Worm (Caenorhabditis elegans): ENCODE data around the gene hmgr-1.

hmgr-1 gene

DNA sequence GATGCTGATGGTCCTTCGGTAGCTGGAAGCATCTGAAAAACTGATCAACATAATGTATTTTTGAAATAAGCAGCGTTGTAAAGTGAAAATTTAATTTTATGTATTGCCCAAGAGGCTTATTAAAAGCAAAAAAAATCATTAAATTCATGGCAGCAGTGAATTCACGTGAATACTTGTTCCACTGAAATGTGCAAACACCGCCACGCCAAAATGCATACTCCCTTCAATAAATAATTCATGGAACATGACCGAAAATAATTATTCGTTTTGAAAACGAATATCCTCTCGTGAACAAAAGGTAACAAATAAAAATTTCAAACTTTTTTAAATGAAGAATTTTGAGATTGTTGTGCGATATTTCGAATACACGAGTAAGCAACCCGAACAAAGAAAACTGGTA lies 1.9 kb upstream of the hmgr-1 start, which contains the start of gene F08F8.10 (continued):
- TF ChIP-seq sptf-1 (tag; optimal IDR thresholded peaks at IDR 0.05), result no peak
- TF ChIP-seq egl-27 (tag; optimal IDR thresholded peaks at IDR 0.05), result no peak
- no peak for TF ChIP-seq C34B4.2 (tag; optimal IDR thresholded peaks at IDR 0.05)
- no peak for TF ChIP-seq snpc-4 (tag; optimal IDR thresholded peaks at IDR 0.05)
- no peak for TF ChIP-seq Y116A8C.19 (tag; optimal IDR thresholded peaks at IDR 0.05; ENCODE audit: borderline replicate concordance)
- no peak for TF ChIP-seq sox-4 (tag; optimal IDR thresholded peaks at IDR 0.05)
- no peak for TF ChIP-seq nhr-77 (tag; optimal IDR thresholded peaks at IDR 0.05)
- TF ChIP-seq nhr-85 (tag), result peak; percentile 56
- TF ChIP-seq efl-1 (optimal IDR thresholded peaks at IDR 0.05), result peak; percentile 52 to 64
- peak; percentile 63 to 96 for TF ChIP-seq efl-1 (GFP tag; optimal IDR thresholded peaks at IDR 0.05 in 1 of 2)
- no peak for TF ChIP-seq ceh-8 (GFP tag; optimal IDR thresholded peaks at IDR 0.05)
- peak; percentile 63 to 64 for TF ChIP-seq lsy-2 (tag; optimal IDR thresholded peaks at IDR 0.05)
- no peak for TF ChIP-seq elt-2 (tag; optimal IDR thresholded peaks at IDR 0.05)
- no peak for TF ChIP-seq hlh-4 (tag; optimal IDR thresholded peaks at IDR 0.05)
- no peak for TF ChIP-seq aha-1 (tag; optimal IDR thresholded peaks at IDR 0.05)
- TF ChIP-seq lin-15B (tag; optimal IDR thresholded peaks at IDR 0.05), result no peak
- TF ChIP-seq ces-1 (GFP tag; optimal IDR thresholded peaks at IDR 0.05), result no peak
- TF ChIP-seq tbx-2 (tag; optimal IDR thresholded peaks at IDR 0.05), result peak; percentile 9
- no peak for TF ChIP-seq unc-30 (tag; optimal IDR thresholded peaks at IDR 0.05)
- TF ChIP-seq tlp-1 (tag; optimal IDR thresholded peaks at IDR 0.05), result no peak
- no peak for TF ChIP-seq egl-13 (tag; optimal IDR thresholded peaks at IDR 0.05)
- TF ChIP-seq fkh-10 (GFP tag; optimal IDR thresholded peaks at IDR 0.05), result no peak
- TF ChIP-seq hlh-17 (GFP tag; optimal IDR thresholded peaks at IDR 0.05; ENCODE audit: borderline replicate concordance), result no peak
- TF ChIP-seq snu-23 (GFP tag; optimal IDR thresholded peaks at IDR 0.05), result peak; percentile 61
- no peak for TF ChIP-seq ceh-88 (GFP tag; IDR thresholded peaks at IDR 0.05)
- TF ChIP-seq fkh-4 (tag; optimal IDR thresholded peaks at IDR 0.05; ENCODE audit: borderline replicate concordance), result no peak
- no peak for TF ChIP-seq nhr-12 (tag; optimal IDR thresholded peaks at IDR 0.05)
- peak; percentile 51 for TF ChIP-seq nhr-20 (tag; optimal IDR thresholded peaks at IDR 0.05)
- TF ChIP-seq lir-3 (tag; optimal IDR thresholded peaks at IDR 0.05; ENCODE audit: poor library complexity), result no peak
- no peak for TF ChIP-seq hpl-2 (GFP tag; optimal IDR thresholded peaks at IDR 0.05)
- TF ChIP-seq ets-5 (GFP tag; IDR thresholded peaks at IDR 0.05), result no peak

ce11 chrIII:7358627-7359026 lies 671 bp upstream of the hmgr-1 start:
- TF ChIP-seq nhr-19 (GFP tag; conservative IDR thresholded peaks at IDR 0.05) (no peak), nhr-90 (tag; optimal IDR thresholded peaks at IDR 0.05; ENCODE audit: poor library complexity) (no peak), unc-130 (tag; optimal IDR thresholded peaks at IDR 0.05) (no peak), efl-1 (optimal IDR thresholded peaks at IDR 0.05) (no peak), efl-1 (GFP tag; optimal IDR thresholded peaks at IDR 0.05 in 1 of 2) (no peak), isw-1 (GFP tag; IDR thresholded peaks at IDR 0.05) (no peak), aly-2 (tag; optimal IDR thresholded peaks at IDR 0.05) (no peak), irx-1 (tag; optimal IDR thresholded peaks at IDR 0.05) (no peak), jun-1 (tag; optimal IDR thresholded peaks at IDR 0.05) (no peak), egl-27 (tag; optimal IDR thresholded peaks at IDR 0.05) (no peak), snu-23 (GFP tag; optimal IDR thresholded peaks at IDR 0.05) (peak; percentile 17), elt-3 (tag; optimal IDR thresholded peaks at IDR 0.05) (peak in 1 of 6 experiments; percentile 20), sox-4 (tag; optimal IDR thresholded peaks at IDR 0.05) (no peak), nhr-28 (tag; optimal IDR thresholded peaks at IDR 0.05) (no peak), ceh-8 (GFP tag; optimal IDR thresholded peaks at IDR 0.05) (no peak), egl-13 (tag; optimal IDR thresholded peaks at IDR 0.05) (no peak), lin-13 (GFP tag; optimal IDR thresholded peaks at IDR 0.05) (no peak), fkh-8 (tag; optimal IDR thresholded peaks at IDR 0.05) (no peak), fos-1 (tag; optimal IDR thresholded peaks at IDR 0.05) (no peak), mef-2 (tag; optimal IDR thresholded peaks at IDR 0.05) (no peak), nhr-20 (tag; optimal IDR thresholded peaks at IDR 0.05) (peak; percentile 58), nhr-85 (tag) (no peak), vab-15 (tag; optimal IDR thresholded peaks at IDR 0.05) (no peak), ceh-90 (tag; optimal IDR thresholded peaks at IDR 0.05) (no peak), nhr-237 (tag; optimal IDR thresholded peaks at IDR 0.05) (no peak), nhr-47 (tag; optimal IDR thresholded peaks at IDR 0.05) (no peak), lin-14 (GFP tag; optimal IDR thresholded peaks at IDR 0.05) (peak; percentile 56), efl-3 (GFP tag; optimal IDR thresholded peaks at IDR 0.05) (no peak), swsn-7 (tag; optimal IDR thresholded peaks at IDR 0.05) (no peak), dsc-1 (tag; optimal IDR thresholded peaks at IDR 0.05) (no peak)
